Fruit fly (Drosophila melanogaster) S2 (cell line): ENCODE measurements around the gene bun.

ENCODE experiments used
- CG8478 ChIP-seq: fragments of >200 bp; optimal IDR thresholded peaks from 2 replicates; lab custom pipeline; 2018
- CTCF ChIP-seq, 2 experiments: fragments of >200 bp; optimal IDR thresholded peaks; 2 replicates each; lab custom pipeline; 2018

DNA sequence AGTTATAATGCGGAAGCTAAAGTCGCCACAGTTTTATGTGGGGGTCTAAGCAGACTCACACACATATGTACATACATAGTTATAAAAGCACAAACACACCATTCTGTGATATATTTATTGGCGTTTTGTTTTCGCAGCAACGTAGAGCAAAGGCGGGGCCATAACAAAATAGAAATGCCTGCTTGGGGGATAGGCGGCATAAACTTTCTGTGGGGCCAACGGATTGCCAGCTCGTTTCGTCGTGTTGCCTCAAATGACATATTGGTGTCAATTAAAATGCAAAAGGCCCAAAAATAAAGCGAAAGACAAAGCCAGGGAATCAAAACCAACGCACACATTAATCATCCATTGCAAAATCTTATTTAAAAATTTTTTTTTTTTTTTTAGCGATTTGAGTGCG, 77.6 kb downstream of the bun start:
- no peak for TF ChIP-seq CG8478 (lab: Kevin White, UChicago)
- TF ChIP-seq CTCF (optimal IDR thresholded peaks at IDR 0.05; lab: Kevin White, UChicago) = no peak
